Worm (Caenorhabditis elegans) whole organism, midembryonic: Measurements from ENCODE around the gene B0563.7.

Experiments
- T22C8.4 ChIP-seq: fragments of 200-800 bp; sonication (Bioruptor generic); IDR thresholded peaks from 2 replicates; pipeline ENCODE4 v1.3.6; 2022; ENCODE audit warnings: missing genetic modification characterization, missing compliant biosample characterization
- cog-1 ChIP-seq: sonication (generic microtip); optimal IDR thresholded peaks from 2 replicates; lab custom pipeline; 2016; ENCODE audit warnings: missing genetic modification characterization, missing compliant biosample characterization
- flt-1 ChIP-seq: fragments of 200-800 bp; sonication (Bioruptor generic); IDR thresholded peaks from 2 replicates; pipeline ENCODE4 v1.3.6; 2022; ENCODE audit warnings: missing genetic modification characterization, missing compliant biosample characterization
- klf-2 ChIP-seq: fragments of 200-800 bp; sonication (Bioruptor generic); conservative IDR thresholded peaks from 2 replicates; pipeline ENCODE4 v1.3.6; 2022; ENCODE audit warnings: missing genetic modification reagents, missing genetic modification characterization, missing compliant biosample characterization
- med-1 ChIP-seq: sonication (generic microtip); optimal IDR thresholded peaks from 2 replicates; lab custom pipeline; 2017; ENCODE audit warnings: missing genetic modification characterization, mild to moderate bottlenecking, missing compliant biosample characterization, antibody characterized with exemption, missing genetic modification reagents; ENCODE audit not compliant: insufficient read depth
- ref-1 ChIP-seq: fragments of 200-800 bp; sonication (Bioruptor generic); conservative IDR thresholded peaks from 2 replicates; pipeline ENCODE4 v1.3.6; 2022; ENCODE audit warnings: missing genetic modification reagents, missing genetic modification characterization, missing compliant biosample characterization
- ztf-29 ChIP-seq: fragments of 200-800 bp; sonication (Bioruptor generic); IDR thresholded peaks from 2 replicates; pipeline ENCODE4 v1.3.6; 2022; ENCODE audit warnings: missing genetic modification reagents, missing genetic modification characterization, missing compliant biosample characterization

DNA sequence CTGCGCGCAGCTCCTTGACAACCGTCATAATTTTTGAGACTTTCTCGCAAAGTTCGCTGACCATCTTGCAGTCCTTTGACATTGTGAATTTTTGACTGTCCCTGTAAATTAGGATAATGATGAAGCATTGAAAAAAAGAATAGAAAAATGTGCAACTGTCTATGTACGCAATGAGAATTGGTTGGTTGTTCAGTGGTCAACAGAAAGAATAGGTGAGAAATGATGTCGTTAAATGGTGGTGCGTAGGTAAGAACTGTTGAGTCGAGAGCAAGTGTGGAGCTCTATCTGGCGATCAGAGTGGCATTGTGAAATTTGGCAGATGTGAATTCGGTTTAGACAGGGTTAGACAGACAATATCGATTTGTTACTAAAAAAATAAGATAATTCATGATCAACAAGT is 20.3 kb upstream of the B0563.7 start, which contains the start of gene B0563.8:
- no peak for TF ChIP-seq ztf-29 (GFP tag; lab: Robert Waterston, UW)
- no peak for TF ChIP-seq med-1
- no peak for TF ChIP-seq T22C8.4 (GFP tag; lab: Robert Waterston, UW)
- TF ChIP-seq cog-1 (tag; lab: Kevin White, UChicago), result no peak
- no peak for TF ChIP-seq ref-1 (GFP tag; lab: Robert Waterston, UW)
- no peak for TF ChIP-seq klf-2 (GFP tag; lab: Robert Waterston, UW)
- TF ChIP-seq flt-1 (GFP tag; lab: Robert Waterston, UW), result no peak
